Fruit fly (Drosophila melanogaster) whole organism, prepupa: ENCODE results near the gene CG31077.

Source experiments
- Blimp-1 ChIP-seq: fragments of 200-800 bp; sonication (Bioruptor generic); optimal IDR thresholded peaks from 3 replicates; lab custom pipeline; 2017; ENCODE audit warnings: missing biosample characterization, missing genetic modification characterization, mild to moderate bottlenecking, moderate library complexity, missing genetic modification reagents
- CG10669 ChIP-seq: fragments of 200-800 bp; sonication (Bioruptor generic); optimal IDR thresholded peaks from 3 replicates; lab custom pipeline; 2018; ENCODE audit warnings: missing biosample characterization, mild to moderate bottlenecking, missing genetic modification characterization, moderate library complexity
- CG11294 ChIP-seq: fragments of 200-800 bp; sonication (Bioruptor generic); IDR thresholded peaks from 2 replicates; pipeline ENCODE4 v1.3.6; 2022; ENCODE audit warnings: missing biosample characterization, missing genetic modification characterization
- CG15336 ChIP-seq: fragments of 200-800 bp; sonication (Bioruptor generic); IDR thresholded peaks from 2 replicates; pipeline ENCODE4 v1.3.6; 2022; ENCODE audit warnings: missing biosample characterization, missing genetic modification characterization
- CG16779 ChIP-seq: fragments of 200-800 bp; sonication (Bioruptor generic); optimal IDR thresholded peaks from 3 replicates; lab custom pipeline; 2017; ENCODE audit warnings: missing biosample characterization, mild to moderate bottlenecking, missing genetic modification characterization
- CG32006 ChIP-seq: fragments of 200-800 bp; sonication (Bioruptor generic); optimal IDR thresholded peaks from 3 replicates; lab custom pipeline; 2017; ENCODE audit warnings: missing biosample characterization, mild to moderate bottlenecking, missing genetic modification characterization
- CG3919 ChIP-seq: fragments of 200-800 bp; sonication (Bioruptor generic); optimal IDR thresholded peaks from 3 replicates; lab custom pipeline; 2016; ENCODE audit warnings: missing biosample characterization, missing genetic modification characterization
- CG6854 ChIP-seq: fragments of 200-800 bp; sonication (Bioruptor generic); optimal IDR thresholded peaks from 2 replicates; lab custom pipeline; 2017; ENCODE audit warnings: missing biosample characterization, mild to moderate bottlenecking, missing genetic modification characterization
- CG8319 ChIP-seq: fragments of 200-800 bp; sonication (Bioruptor generic); optimal IDR thresholded peaks from 3 replicates; lab custom pipeline; 2016; ENCODE audit warnings: missing biosample characterization, missing genetic modification characterization
- Eip75B ChIP-seq: fragments of 200-800 bp; sonication (Bioruptor generic); optimal IDR thresholded peaks from 3 replicates; lab custom pipeline; 2016; ENCODE audit warnings: missing biosample characterization, missing genetic modification characterization
- Eip78C ChIP-seq: fragments of 200-800 bp; sonication (Bioruptor generic); peaks from one replicate; lab custom pipeline; 2016; ENCODE audit warnings: missing biosample characterization, missing genetic modification characterization
- Eip93F ChIP-seq: fragments of 200-800 bp; sonication (Bioruptor generic); optimal IDR thresholded peaks from 2 replicates; lab custom pipeline; 2016; ENCODE audit warnings: missing biosample characterization, mild to moderate bottlenecking, missing genetic modification characterization
- Hr38 ChIP-seq: sonication (Bioruptor generic); optimal IDR thresholded peaks from 2 replicates; lab custom pipeline; 2016; ENCODE audit warnings: missing biosample characterization, missing genetic modification characterization
- Hr39 ChIP-seq: fragments of 200-800 bp; sonication (Bioruptor generic); optimal IDR thresholded peaks from 2 replicates; lab custom pipeline; 2016; ENCODE audit warnings: missing biosample characterization, missing genetic modification characterization
- OdsH ChIP-seq: fragments of 200-800 bp; sonication (Bioruptor generic); optimal IDR thresholded peaks from 3 replicates; lab custom pipeline; 2016; ENCODE audit warnings: missing biosample characterization, missing genetic modification characterization
- Sox14 ChIP-seq: fragments of 200-800 bp; sonication (Bioruptor generic); optimal IDR thresholded peaks from 3 replicates; lab custom pipeline; 2016; ENCODE audit warnings: missing biosample characterization, missing genetic modification characterization
- Sox15 ChIP-seq: fragments of 200-800 bp; sonication (Bioruptor generic); optimal IDR thresholded peaks from 3 replicates; lab custom pipeline; 2016; ENCODE audit warnings: missing biosample characterization, missing genetic modification characterization
- cyc ChIP-seq: fragments of 200-800 bp; sonication (Bioruptor generic); optimal IDR thresholded peaks from 3 replicates; lab custom pipeline; 2016; ENCODE audit warnings: missing biosample characterization, missing genetic modification characterization
- dsx ChIP-seq: fragments of 200-800 bp; optimal IDR thresholded peaks from 3 replicates; lab custom pipeline; 2019; ENCODE audit warnings: missing biosample characterization, mild to moderate bottlenecking, missing genetic modification characterization, moderate library complexity; ENCODE audit not compliant: poor library complexity, severe bottlenecking
- eg ChIP-seq: fragments of 200-800 bp; sonication (Bioruptor generic); IDR thresholded peaks from 3 replicates; pipeline ENCODE4 v1.3.6; 2022; ENCODE audit warnings: missing biosample characterization, missing genetic modification characterization
- esn ChIP-seq: fragments of 200-800 bp; sonication (Bioruptor generic); optimal IDR thresholded peaks from 2 replicates; lab custom pipeline; 2016; ENCODE audit warnings: missing biosample characterization, mild to moderate bottlenecking, missing genetic modification characterization, moderate library complexity
- fkh ChIP-seq: fragments of 200-800 bp; sonication (Bioruptor generic); optimal IDR thresholded peaks from 3 replicates; lab custom pipeline; 2017; ENCODE audit warnings: missing biosample characterization, mild to moderate bottlenecking, missing genetic modification characterization, moderate library complexity
- lz ChIP-seq: fragments of 200-800 bp; sonication (Bioruptor generic); optimal IDR thresholded peaks from 3 replicates; lab custom pipeline; 2016; ENCODE audit warnings: missing biosample characterization, missing genetic modification characterization
- net ChIP-seq: fragments of 200-800 bp; sonication (Bioruptor generic); optimal IDR thresholded peaks from 3 replicates; lab custom pipeline; 2016; ENCODE audit warnings: missing biosample characterization, missing genetic modification characterization
- salr ChIP-seq, 2 experiments: fragments of 200-800 bp; sonication (Bioruptor generic); optimal IDR thresholded peaks; 3 replicates each; lab custom pipeline; 2016 to 2018; ENCODE audit warnings: missing biosample characterization in 2 of 2, missing genetic modification characterization in 2 of 2, mild to moderate bottlenecking in 1 of 2
- spab ChIP-seq: fragments of 200-800 bp; sonication (Bioruptor generic); optimal IDR thresholded peaks from 2 replicates; lab custom pipeline; 2017; ENCODE audit warnings: missing biosample characterization, mild to moderate bottlenecking, missing genetic modification characterization, missing genetic modification reagents
- ss ChIP-seq, 2 experiments: fragments of 200-800 bp; sonication (Bioruptor generic); optimal IDR thresholded peaks; 2 replicates in 1 of 2; 3 replicates in 1 of 2; lab custom pipeline; 2017 to 2018; ENCODE audit warnings: mild to moderate bottlenecking in 2 of 2, missing biosample characterization in 2 of 2, missing genetic modification characterization in 2 of 2, moderate library complexity in 1 of 2
- svp ChIP-seq: fragments of 200-800 bp; sonication (Bioruptor generic); peaks from one replicate; lab custom pipeline; 2016; ENCODE audit warnings: missing biosample characterization, missing genetic modification characterization
- topi ChIP-seq: fragments of 200-800 bp; sonication (Bioruptor generic); optimal IDR thresholded peaks from 3 replicates; lab custom pipeline; 2016; ENCODE audit warnings: missing biosample characterization, missing genetic modification characterization

CG31077 gene

dm6 chr3R:26968823-26969638, 30.5 kb upstream of the CG31077 start (continued):
- TF ChIP-seq Hr38 (GFP tag; lab: Kevin White, UChicago), result no peak

- TF ChIP-seq CG16779 (tag; lab: Kevin White, UChicago), result no peak
- TF ChIP-seq Eip75B (GFP tag; lab: Kevin White, UChicago), result no peak
- no peak for TF ChIP-seq net (GFP tag; lab: Kevin White, UChicago)
- TF ChIP-seq eg, result no peak
- no peak for TF ChIP-seq cyc (GFP tag; lab: Kevin White, UChicago)
- no peak for TF ChIP-seq Sox14 (GFP tag; lab: Kevin White, UChicago)
- no peak for TF ChIP-seq CG10669
- no peak for TF ChIP-seq spab (GFP tag; lab: Kevin White, UChicago)
- TF ChIP-seq CG8319, result no peak
- no peak for TF ChIP-seq Sox15 (GFP tag; lab: Kevin White, UChicago)
- TF ChIP-seq ss (GFP tag; optimal IDR thresholded peaks at IDR 0.05; lab: Kevin White, UChicago), result no peak
- no peak for TF ChIP-seq Hr39 (GFP tag; lab: Kevin White, UChicago)
- TF ChIP-seq CG3919 (GFP tag; lab: Kevin White, UChicago), result no peak
- TF ChIP-seq Eip93F (GFP tag; lab: Kevin White, UChicago), result no peak
These were observed 29.8 kb upstream of the CG31077 start for dm6 chr3R:26969743-26970142.

- TF ChIP-seq topi (GFP tag; lab: Kevin White, UChicago), result no peak
- TF ChIP-seq dsx (GFP tag; lab: Kevin White, UChicago), result no peak
- no peak for TF ChIP-seq CG8319
- no peak for TF ChIP-seq Eip78C
- TF ChIP-seq lz (GFP tag; lab: Kevin White, UChicago), result no peak
- TF ChIP-seq CG11294 (GFP tag; lab: Robert Waterston, UW), result no peak
- TF ChIP-seq Sox15 (GFP tag; lab: Kevin White, UChicago), result no peak
- TF ChIP-seq salr (GFP tag; optimal IDR thresholded peaks at IDR 0.05; lab: Kevin White, UChicago), result no peak
- TF ChIP-seq cyc (GFP tag; lab: Kevin White, UChicago), result no peak
- no peak for TF ChIP-seq spab (GFP tag; lab: Kevin White, UChicago)
- TF ChIP-seq fkh (GFP tag; lab: Kevin White, UChicago), result no peak
- TF ChIP-seq Blimp-1 (GFP tag; lab: Kevin White, UChicago), result no peak
- TF ChIP-seq CG15336 (GFP tag; lab: Robert Waterston, UW), result no peak
- TF ChIP-seq CG16779 (tag; lab: Kevin White, UChicago), result no peak
These were observed 21.3 kb upstream of the CG31077 start, which contains the start of the genes CG14253 and CG46313 for dm6 chr3R:26978241-26978640. CG14253 (plus strand) TSS chr3R:26978541. CG46313 (plus strand) TSS chr3R:26978541.

dm6 chr3R:26980282-26980691, 19.3 kb upstream of the CG31077 start:
- peak in 1 of 2 experiments; percentile 72 for TF ChIP-seq ss (GFP tag; optimal IDR thresholded peaks at IDR 0.05; lab: Kevin White, UChicago)
- no peak for TF ChIP-seq salr (GFP tag; optimal IDR thresholded peaks at IDR 0.05; lab: Kevin White, UChicago)
- TF ChIP-seq eg, result peak; percentile 62; the same call in 2 of the 3 replicates
- no peak for TF ChIP-seq CG32006 (GFP tag; lab: Kevin White, UChicago)
- TF ChIP-seq CG6854 (GFP tag; lab: Kevin White, UChicago), result peak; percentile 58
- TF ChIP-seq lz (GFP tag; lab: Kevin White, UChicago), result no peak
- no peak for TF ChIP-seq CG8319
- no peak for TF ChIP-seq OdsH
- TF ChIP-seq esn (GFP tag; lab: Kevin White, UChicago), result peak; percentile 13
- no peak for TF ChIP-seq Sox14 (GFP tag; lab: Kevin White, UChicago)
- TF ChIP-seq CG15336 (GFP tag; lab: Robert Waterston, UW), result peak; percentile 27; the same call in 1 of the 2 replicates

- TF ChIP-seq CG10669, result no peak
- peak; percentile 44 for TF ChIP-seq svp
These were observed 17.4 kb upstream of the CG31077 start for dm6 chr3R:26982106-26982505.
